Fruit fly (Drosophila melanogaster) whole organism, embryonic: ENCODE results near the gene CG10132.

Source experiments
- Adf1 ChIP-seq: fragments of 200-800 bp; sonication (Bioruptor generic); IDR thresholded peaks from 2 replicates; pipeline ENCODE4 v1.3.6; 2022; ENCODE audit warnings: missing biosample characterization, missing genetic modification characterization
- Antp ChIP-seq: fragments of 200-800 bp; sonication (Bioruptor generic); optimal IDR thresholded peaks from 3 replicates; lab custom pipeline; 2016; ENCODE audit warnings: missing biosample characterization, missing genetic modification characterization
- B-H2 ChIP-seq: fragments of 200-800 bp; sonication (Bioruptor generic); optimal IDR thresholded peaks from 2 replicates; lab custom pipeline; 2018; ENCODE audit warnings: missing biosample characterization, mild to moderate bottlenecking, missing genetic modification characterization
- CG10366 ChIP-seq: fragments of 200-800 bp; sonication (Bioruptor generic); IDR thresholded peaks from 2 replicates; pipeline ENCODE4 v1.3.6; 2022; ENCODE audit warnings: missing biosample characterization, missing genetic modification characterization
- CG12155 ChIP-seq: fragments of 200-800 bp; sonication (Bioruptor generic); optimal IDR thresholded peaks from 3 replicates; lab custom pipeline; 2016; ENCODE audit warnings: missing biosample characterization, missing genetic modification characterization
- CG13296 ChIP-seq: fragments of 200-800 bp; sonication (Bioruptor generic); optimal IDR thresholded peaks from 3 replicates; lab custom pipeline; 2018; ENCODE audit warnings: missing biosample characterization, mild to moderate bottlenecking, missing genetic modification characterization
- CG13775 ChIP-seq: fragments of 200-800 bp; sonication (Bioruptor generic); optimal IDR thresholded peaks from 3 replicates; lab custom pipeline; 2017; ENCODE audit warnings: missing biosample characterization, mild to moderate bottlenecking, missing genetic modification characterization
- CG15514 ChIP-seq: fragments of 200-800 bp; sonication (Bioruptor generic); optimal IDR thresholded peaks from 3 replicates; lab custom pipeline; 2017; ENCODE audit warnings: missing biosample characterization, missing genetic modification characterization, mild to moderate bottlenecking, moderate library complexity, missing genetic modification reagents
- CG16815 ChIP-seq: fragments of 200-800 bp; sonication (Bioruptor generic); optimal IDR thresholded peaks from 3 replicates; lab custom pipeline; 2017; ENCODE audit warnings: missing biosample characterization, mild to moderate bottlenecking, missing genetic modification characterization
- CG18262 ChIP-seq: fragments of 200-800 bp; optimal IDR thresholded peaks from 3 replicates; lab custom pipeline; 2019; ENCODE audit warnings: missing biosample characterization, mild to moderate bottlenecking, missing genetic modification characterization, moderate library complexity
- CG18599 ChIP-seq: fragments of 200-800 bp; sonication (Bioruptor generic); optimal IDR thresholded peaks from 3 replicates; lab custom pipeline; 2017; ENCODE audit warnings: missing biosample characterization, missing genetic modification characterization, mild to moderate bottlenecking, moderate library complexity, missing genetic modification reagents
- CG31224 ChIP-seq: fragments of 200-800 bp; sonication (Bioruptor generic); IDR thresholded peaks from 2 replicates; pipeline ENCODE4 v1.3.6; 2022; ENCODE audit warnings: missing biosample characterization, missing genetic modification characterization
- CG34422 ChIP-seq: fragments of 200-800 bp; sonication (Bioruptor generic); IDR thresholded peaks from 3 replicates; pipeline ENCODE4 v1.3.6; 2022; ENCODE audit warnings: missing biosample characterization, missing genetic modification characterization
- CG4360 ChIP-seq: fragments of 200-800 bp; sonication (Bioruptor generic); IDR thresholded peaks from 2 replicates; pipeline ENCODE4 v1.3.6; 2022; ENCODE audit warnings: missing biosample characterization, missing genetic modification characterization
- CG4820 ChIP-seq: fragments of 200-800 bp; sonication (Bioruptor generic); optimal IDR thresholded peaks from 3 replicates; lab custom pipeline; 2016; ENCODE audit warnings: missing biosample characterization, missing genetic modification characterization
- CG5245 ChIP-seq: fragments of 200-800 bp; sonication (Bioruptor generic); optimal IDR thresholded peaks from 3 replicates; lab custom pipeline; 2016; ENCODE audit warnings: missing biosample characterization, missing genetic modification characterization
- CG7372 ChIP-seq: fragments of 200-800 bp; sonication (Bioruptor generic); IDR thresholded peaks from 2 replicates; pipeline ENCODE4 v1.3.6; 2022; ENCODE audit warnings: missing biosample characterization, missing genetic modification characterization
- CG7745 ChIP-seq: fragments of 200-800 bp; sonication (Bioruptor generic); optimal IDR thresholded peaks from 2 replicates; lab custom pipeline; 2018; ENCODE audit warnings: missing biosample characterization, mild to moderate bottlenecking, missing genetic modification characterization, moderate library complexity
- CG8478 ChIP-seq: fragments of >200 bp; optimal IDR thresholded peaks from 2 replicates; lab custom pipeline; 2018
- CG9215 ChIP-seq: fragments of 200-800 bp; sonication (Bioruptor generic); IDR thresholded peaks from 2 replicates; pipeline ENCODE4 v1.3.6; 2022; ENCODE audit warnings: missing biosample characterization, missing genetic modification characterization
- CG9609 ChIP-seq: fragments of 200-800 bp; sonication (Bioruptor generic); optimal IDR thresholded peaks from 3 replicates; lab custom pipeline; 2016; ENCODE audit warnings: missing biosample characterization, missing genetic modification characterization
- CTCF ChIP-seq: fragments of 200-800 bp; sonication (Bioruptor generic); optimal IDR thresholded peaks from 2 replicates; lab custom pipeline; 2017; ENCODE audit warnings: missing biosample characterization, mild to moderate bottlenecking, missing genetic modification characterization, moderate library complexity
- Eip74EF ChIP-seq, 2 experiments: fragments of 200-800 bp in 1 of 2; fragments of >200 bp in 1 of 2; sonication (Bioruptor generic) in 1 of 2; optimal IDR thresholded peaks; 2 replicates each; lab custom pipeline; 2017 to 2019; ENCODE audit warnings: missing biosample characterization in 2 of 2, missing genetic modification characterization in 2 of 2, mild to moderate bottlenecking in 1 of 2, moderate library complexity in 1 of 2
- Elba2 ChIP-seq: fragments of 200-800 bp; sonication (Bioruptor generic); optimal IDR thresholded peaks from 3 replicates; lab custom pipeline; 2016; ENCODE audit warnings: missing biosample characterization, missing genetic modification characterization
- Fer2 ChIP-seq: fragments of 200-800 bp; sonication (Bioruptor generic); optimal IDR thresholded peaks from 2 replicates; lab custom pipeline; 2018; ENCODE audit warnings: missing biosample characterization, mild to moderate bottlenecking, missing genetic modification characterization, moderate library complexity
- HLH54F ChIP-seq: fragments of 200-800 bp; sonication (Bioruptor generic); optimal IDR thresholded peaks from 3 replicates; lab custom pipeline; 2016; ENCODE audit warnings: missing biosample characterization, missing genetic modification characterization
- Hsf ChIP-seq: fragments of 200-800 bp; sonication (Bioruptor generic); optimal IDR thresholded peaks from 3 replicates; lab custom pipeline; 2016; ENCODE audit warnings: missing biosample characterization, missing genetic modification characterization
- Lpt ChIP-seq: fragments of >200 bp; optimal IDR thresholded peaks from 2 replicates; lab custom pipeline; 2018; ENCODE audit warnings: missing biosample characterization, missing genetic modification characterization
- NK7.1 ChIP-seq: fragments of 200-800 bp; sonication (Bioruptor generic); optimal IDR thresholded peaks from 3 replicates; lab custom pipeline; 2016; ENCODE audit warnings: missing biosample characterization, missing genetic modification characterization
- Nf-YA ChIP-seq: fragments of 200-800 bp; sonication (Bioruptor generic); IDR thresholded peaks from 2 replicates; pipeline ENCODE4 v1.3.6; 2022; ENCODE audit warnings: missing biosample characterization, missing genetic modification characterization
- Oaz ChIP-seq: fragments of 200-800 bp; sonication (Bioruptor generic); IDR thresholded peaks from 2 replicates; pipeline ENCODE4 v1.3.6; 2022; ENCODE audit warnings: missing biosample characterization, missing genetic modification characterization
- Pdp1 ChIP-seq, 2 experiments: fragments of 200-800 bp; sonication (Bioruptor generic); optimal IDR thresholded peaks; 3 replicates each; lab custom pipeline; 2016; ENCODE audit warnings: missing biosample characterization in 2 of 2, missing genetic modification characterization in 2 of 2, mild to moderate bottlenecking in 1 of 2, moderate library complexity in 1 of 2
- Ravus ChIP-seq: fragments of 200-800 bp; sonication (Bioruptor generic); IDR thresholded peaks from 2 replicates; pipeline ENCODE4 v1.3.6; 2022; ENCODE audit warnings: missing biosample characterization, missing genetic modification characterization
- Trl ChIP-seq, 3 experiments: fragments of >200 bp in 2 of 3; fragments of 200-800 bp in 1 of 3; sonication (Bioruptor generic) in 1 of 3; optimal IDR thresholded peaks; 2 replicates in 1 of 3; 3 replicates in 2 of 3; lab custom pipeline; 2016 to 2017; ENCODE audit warnings: missing biosample characterization in 1 of 3, missing genetic modification characterization in 1 of 3
- ac ChIP-seq: fragments of 200-800 bp; sonication (Bioruptor generic); optimal IDR thresholded peaks from 3 replicates; lab custom pipeline; 2017; ENCODE audit warnings: missing biosample characterization, mild to moderate bottlenecking, missing genetic modification characterization
- cas ChIP-seq: fragments of 200-800 bp; sonication (Bioruptor generic); IDR thresholded peaks from 2 replicates; pipeline ENCODE4 v1.3.6; 2022; ENCODE audit warnings: missing biosample characterization, missing genetic modification characterization
- danr ChIP-seq: fragments of 200-800 bp; sonication (Bioruptor generic); IDR thresholded peaks from 2 replicates; pipeline ENCODE4 v1.3.6; 2022; ENCODE audit warnings: missing biosample characterization, missing genetic modification characterization
- dmrt11E ChIP-seq: fragments of 200-800 bp; sonication (Bioruptor generic); optimal IDR thresholded peaks from 3 replicates; lab custom pipeline; 2018; ENCODE audit warnings: missing biosample characterization, mild to moderate bottlenecking, missing genetic modification characterization, moderate library complexity
- dpn ChIP-seq, 2 experiments: fragments of 200-800 bp; sonication (Bioruptor generic); optimal IDR thresholded peaks; 3 replicates each; lab custom pipeline; 2016; ENCODE audit warnings: missing biosample characterization in 2 of 2, missing genetic modification characterization in 2 of 2
- emc ChIP-seq: fragments of 200-800 bp; sonication (Bioruptor generic); optimal IDR thresholded peaks from 2 replicates; lab custom pipeline; 2016; ENCODE audit warnings: missing biosample characterization, missing genetic modification characterization
- en ChIP-seq: fragments of 200-800 bp; sonication (Bioruptor generic); optimal IDR thresholded peaks from 2 replicates; lab custom pipeline; 2016; ENCODE audit warnings: missing biosample characterization, missing genetic modification characterization
- esg ChIP-seq: fragments of 200-800 bp; sonication (Bioruptor generic); conservative IDR thresholded peaks from 2 replicates; pipeline ENCODE4 v1.3.6; 2022; ENCODE audit warnings: missing biosample characterization, missing genetic modification characterization
- fd64A ChIP-seq: fragments of 200-800 bp; sonication (Bioruptor generic); optimal IDR thresholded peaks from 3 replicates; lab custom pipeline; 2018; ENCODE audit warnings: missing biosample characterization, mild to moderate bottlenecking, missing genetic modification characterization
- ham ChIP-seq: fragments of 200-800 bp; sonication (Bioruptor generic); IDR thresholded peaks from 2 replicates; pipeline ENCODE4 v1.3.6; 2022; ENCODE audit warnings: missing biosample characterization, missing genetic modification characterization
- mam ChIP-seq: fragments of 200-800 bp; sonication (Bioruptor generic); optimal IDR thresholded peaks from 3 replicates; lab custom pipeline; 2016; ENCODE audit warnings: missing biosample characterization, missing genetic modification characterization
- peb ChIP-seq: fragments of 200-800 bp; sonication (Bioruptor generic); IDR thresholded peaks from 2 replicates; pipeline ENCODE4 v1.3.6; 2022; ENCODE audit warnings: missing biosample characterization, missing genetic modification characterization
- phol ChIP-seq: fragments of 200-800 bp; sonication (Bioruptor generic); optimal IDR thresholded peaks from 3 replicates; lab custom pipeline; 2018; ENCODE audit warnings: missing biosample characterization, mild to moderate bottlenecking, missing genetic modification characterization, moderate library complexity
- sens ChIP-seq: fragments of 200-800 bp; sonication (Bioruptor generic); peaks from one replicate; lab custom pipeline; 2016; ENCODE audit warnings: missing biosample characterization, missing genetic modification characterization
- trh ChIP-seq: fragments of 200-800 bp; sonication (Bioruptor generic); optimal IDR thresholded peaks from 2 replicates; lab custom pipeline; 2016; ENCODE audit warnings: missing biosample characterization, missing genetic modification characterization
- tup ChIP-seq: fragments of 200-800 bp; sonication (Bioruptor generic); optimal IDR thresholded peaks from 2 replicates; lab custom pipeline; 2016; ENCODE audit warnings: missing biosample characterization, mild to moderate bottlenecking, missing genetic modification characterization, moderate library complexity
- wdn ChIP-seq: fragments of 200-800 bp; sonication (Bioruptor generic); IDR thresholded peaks from 2 replicates; pipeline ENCODE4 v1.3.6; 2022; ENCODE audit warnings: missing biosample characterization, missing genetic modification characterization

CG10132 gene

dm6 chr2L:19533247-19533646 is 14.6 kb downstream of the CG10132 start, which contains the start of gene CG33116 (continued):
- TF ChIP-seq cas (GFP tag; lab: Robert Waterston, UW), result peak; percentile 32; the same call in 1 of the 2 replicates
- peak; percentile 74 for TF ChIP-seq CG13775 (GFP tag; lab: Kevin White, UChicago)
- peak; percentile 52 for TF ChIP-seq ac (GFP tag; lab: Kevin White, UChicago)
- TF ChIP-seq dpn (GFP tag; optimal IDR thresholded peaks at IDR 0.05; lab: Kevin White, UChicago), result peak; percentile 86 to 87
- TF ChIP-seq en (GFP tag; lab: Kevin White, UChicago), result peak; percentile 75
- peak; percentile 57; the same call in 1 of the 2 replicates for TF ChIP-seq wdn (GFP tag; lab: Robert Waterston, UW)
- peak; percentile 78 for TF ChIP-seq B-H2 (GFP tag; lab: Kevin White, UChicago)
- TF ChIP-seq CG12155 (GFP tag; lab: Kevin White, UChicago), result peak; percentile 81
- TF ChIP-seq CG16815 (GFP tag; lab: Kevin White, UChicago), result peak; percentile 61
- TF ChIP-seq fd64A, result peak; percentile 34
- TF ChIP-seq CG18599 (GFP tag; lab: Kevin White, UChicago), result peak; percentile 83
- TF ChIP-seq phol, result peak; percentile 82
- peak; percentile 77 to 80 for TF ChIP-seq Pdp1 (GFP tag; optimal IDR thresholded peaks at IDR 0.05; lab: Kevin White, UChicago)
- TF ChIP-seq peb (GFP tag; lab: Robert Waterston, UW), result peak; percentile 24; the same call in 1 of the 2 replicates
- peak; percentile 28 for TF ChIP-seq emc
- peak; percentile 14 for TF ChIP-seq CG7745 (tag; lab: Kevin White, UChicago)
- 0 out of 2 replicates have a peak, but pooled peaks have one; percentile 38 for TF ChIP-seq CG4360 (GFP tag; lab: Robert Waterston, UW)
- TF ChIP-seq CG8478, result no peak
- peak; percentile 74 for TF ChIP-seq CG13296
- peak; percentile 91 for TF ChIP-seq Adf1 (GFP tag; lab: Robert Waterston, UW)
- peak; percentile 78 for TF ChIP-seq CG15514 (GFP tag; lab: Kevin White, UChicago)
- no peak for TF ChIP-seq esg (GFP tag; lab: Robert Waterston, UW)
- TF ChIP-seq tup (GFP tag; lab: Kevin White, UChicago), result peak; percentile 66
- peak; percentile 81 for TF ChIP-seq dmrt11E (tag; lab: Kevin White, UChicago)
- TF ChIP-seq HLH54F (GFP tag; lab: Kevin White, UChicago), result peak; percentile 92
- TF ChIP-seq Hsf (GFP tag; lab: Kevin White, UChicago), result peak; percentile 87
- TF ChIP-seq CG4820, result peak; percentile 75
- TF ChIP-seq Eip74EF (GFP tag; optimal IDR thresholded peaks at IDR 0.05; lab: Kevin White, UChicago), result peak in 1 of 2 experiments; percentile 53
- peak; percentile 56; the same call in 1 of the 2 replicates for TF ChIP-seq Oaz
- TF ChIP-seq CG7372 (GFP tag; lab: Robert Waterston, UW), result 0 out of 2 replicates have a peak, but pooled peaks have one; percentile 13
- TF ChIP-seq Lpt (GFP tag; lab: Kevin White, UChicago), result no peak
- TF ChIP-seq Fer2 (tag; lab: Kevin White, UChicago), result peak; percentile 32
- TF ChIP-seq Trl (optimal IDR thresholded peaks at IDR 0.05; lab: Kevin White, UChicago), result no peak
- peak; percentile 88 for TF ChIP-seq Trl (GFP tag; optimal IDR thresholded peaks at IDR 0.05; lab: Kevin White, UChicago)
- peak; percentile 31; the same call in 1 of the 2 replicates for TF ChIP-seq danr (GFP tag; lab: Robert Waterston, UW)
- no peak; the same call in 1 of the 2 replicates for TF ChIP-seq Nf-YA (GFP tag; lab: Robert Waterston, UW)
- TF ChIP-seq Ravus (GFP tag; lab: Robert Waterston, UW), result peak; percentile 10; the same call in 1 of the 2 replicates
- TF ChIP-seq CG5245, result peak; percentile 76
- TF ChIP-seq NK7.1 (GFP tag; lab: Kevin White, UChicago), result peak; percentile 70
- TF ChIP-seq CG18262 (tag; lab: Kevin White, UChicago), result peak; percentile 87
- peak; percentile 97 for TF ChIP-seq sens (GFP tag; lab: Kevin White, UChicago)
- peak; percentile 12 for TF ChIP-seq Elba2 (GFP tag; lab: Kevin White, UChicago)
- TF ChIP-seq Antp (GFP tag; lab: Kevin White, UChicago), result peak; percentile 88
- TF ChIP-seq ham (GFP tag; lab: Robert Waterston, UW), result no peak
- peak; percentile 95; the same call in 2 of the 3 replicates for TF ChIP-seq CG34422 (GFP tag; lab: Robert Waterston, UW)
- TF ChIP-seq trh (GFP tag; lab: Kevin White, UChicago), result peak; percentile 49
- peak; percentile 30 for TF ChIP-seq CTCF (GFP tag; lab: Kevin White, UChicago)
- peak; percentile 51; the same call in 1 of the 2 replicates for TF ChIP-seq CG9215 (GFP tag; lab: Robert Waterston, UW)
- 0 out of 2 replicates have a peak, but pooled peaks have one; percentile 26 for TF ChIP-seq CG31224 (GFP tag; lab: Robert Waterston, UW)
- peak; percentile 83 for TF ChIP-seq CG9609 (GFP tag; lab: Kevin White, UChicago)
- TF ChIP-seq mam (GFP tag; lab: Kevin White, UChicago), result peak; percentile 87
- peak; percentile 70 for TF ChIP-seq CG10366 (GFP tag; lab: Robert Waterston, UW)
